Fruit fly (Drosophila melanogaster) whole organism, adult: ENCODE data around the gene Ir94b.

ENCODE experiments used
- CG1620 ChIP-seq: fragments of 200-800 bp; sonication (Bioruptor generic); optimal IDR thresholded peaks from 2 replicates; lab custom pipeline; 2016; ENCODE audit warnings: missing biosample characterization, missing genetic modification characterization
- CG5204 ChIP-seq: fragments of 200-800 bp; sonication (Bioruptor generic); optimal IDR thresholded peaks from 2 replicates; lab custom pipeline; 2016; ENCODE audit warnings: missing biosample characterization, missing genetic modification characterization
- CG7045 ChIP-seq: fragments of 200-800 bp; sonication (Bioruptor generic); optimal IDR thresholded peaks from 2 replicates; lab custom pipeline; 2017; ENCODE audit warnings: missing biosample characterization, mild to moderate bottlenecking, missing genetic modification characterization
- CG7101 ChIP-seq: fragments of 200-800 bp; sonication (Bioruptor generic); optimal IDR thresholded peaks from 2 replicates; lab custom pipeline; 2018; ENCODE audit warnings: missing biosample characterization, mild to moderate bottlenecking, missing genetic modification characterization, moderate library complexity
- Crg-1 ChIP-seq: fragments of 200-800 bp; sonication (Bioruptor generic); optimal IDR thresholded peaks from 2 replicates; lab custom pipeline; 2016; ENCODE audit warnings: missing biosample characterization, missing genetic modification characterization
- Hr96 ChIP-seq: fragments of 200-800 bp; sonication (Bioruptor generic); optimal IDR thresholded peaks from 2 replicates; lab custom pipeline; 2016; ENCODE audit warnings: missing biosample characterization, missing genetic modification characterization
- bab1 ChIP-seq: fragments of 200-800 bp; sonication (Bioruptor generic); optimal IDR thresholded peaks from 3 replicates; lab custom pipeline; 2019; ENCODE audit warnings: missing biosample characterization, mild to moderate bottlenecking, missing genetic modification characterization, moderate library complexity
- cic ChIP-seq: fragments of 200-800 bp; sonication (Bioruptor generic); optimal IDR thresholded peaks from 2 replicates; lab custom pipeline; 2017; ENCODE audit warnings: missing biosample characterization, mild to moderate bottlenecking, missing genetic modification characterization, moderate library complexity
- ovo ChIP-seq: fragments of 200-800 bp; sonication (Bioruptor generic); optimal IDR thresholded peaks from 2 replicates; lab custom pipeline; 2016; ENCODE audit warnings: missing biosample characterization, missing genetic modification characterization
- toe ChIP-seq: fragments of 200-800 bp; sonication (Bioruptor generic); optimal IDR thresholded peaks from 2 replicates; lab custom pipeline; 2016; ENCODE audit warnings: missing biosample characterization, missing genetic modification characterization

dm6 chr3R:22139113-22139512 is 22.1 kb upstream of the Ir94b start:
- TF ChIP-seq ovo (GFP tag; lab: Kevin White, UChicago), result no peak
- peak; percentile 15 for TF ChIP-seq CG7045 (GFP tag; lab: Kevin White, UChicago)
- no peak for TF ChIP-seq Crg-1 (GFP tag; lab: Kevin White, UChicago)
- TF ChIP-seq bab1, result no peak
- TF ChIP-seq cic (GFP tag; lab: Kevin White, UChicago), result no peak
- TF ChIP-seq Hr96 (GFP tag; lab: Kevin White, UChicago), result no peak
- no peak for TF ChIP-seq CG1620 (GFP tag; lab: Kevin White, UChicago)
- TF ChIP-seq toe (GFP tag; lab: Kevin White, UChicago), result no peak
- peak; percentile 9 for TF ChIP-seq CG5204 (GFP tag; lab: Kevin White, UChicago)
- no peak for TF ChIP-seq CG7101 (tag; lab: Kevin White, UChicago)
